Worm (Caenorhabditis elegans): ENCODE measurements around the gene T03F7.6.

- no peak for TF ChIP-seq pros-1 (tag; optimal IDR thresholded peaks at IDR 0.05)
- no peak for TF ChIP-seq tbx-7 (tag; optimal IDR thresholded peaks at IDR 0.05)
- no peak for TF ChIP-seq dve-1 (tag; optimal IDR thresholded peaks at IDR 0.05)
- TF ChIP-seq dmd-4 (tag; optimal IDR thresholded peaks at IDR 0.05; ENCODE audit: borderline replicate concordance) = no peak
- no peak for TF ChIP-seq hlh-6 (tag; optimal IDR thresholded peaks at IDR 0.05)
- no peak for TF ChIP-seq unc-86 (tag; optimal IDR thresholded peaks at IDR 0.05)
- TF ChIP-seq nhr-11 (tag; optimal IDR thresholded peaks at IDR 0.05) = no peak
- no peak for TF ChIP-seq rnt-1 (tag; optimal IDR thresholded peaks at IDR 0.05)
- TF ChIP-seq ceh-22 (tag; optimal IDR thresholded peaks at IDR 0.05) = no peak
- no peak for TF ChIP-seq elt-4 (tag; optimal IDR thresholded peaks at IDR 0.05)
- TF ChIP-seq hlh-8 (tag; optimal IDR thresholded peaks at IDR 0.05) = no peak
- no peak for TF ChIP-seq odd-2 (tag; optimal IDR thresholded peaks at IDR 0.05)
Measured at ce11 chrV:11304200-11304599, 9.7 kb downstream of the T03F7.6 start.

Measured in whole organism, late embryonic.